Fruit fly (Drosophila melanogaster) whole organism, wandering third instar larva: ENCODE data around the gene LManIII.

ENCODE experiments used
- CG9705 ChIP-seq: fragments of 200-800 bp; sonication (Bioruptor generic); optimal IDR thresholded peaks from 2 replicates; lab custom pipeline; 2018; ENCODE audit warnings: missing biosample characterization, mild to moderate bottlenecking, missing genetic modification characterization
- CrebA ChIP-seq: fragments of 200-800 bp; sonication (Bioruptor generic); optimal IDR thresholded peaks from 2 replicates; lab custom pipeline; 2016; ENCODE audit warnings: missing biosample characterization, mild to moderate bottlenecking, missing genetic modification characterization, borderline replicate concordance
- Dfd ChIP-seq: fragments of >200 bp; optimal IDR thresholded peaks from 2 replicates; lab custom pipeline; 2017; ENCODE audit warnings: missing biosample characterization, missing genetic modification characterization
- Dif ChIP-seq: fragments of 200-275, 200-300 bp; sonication (Bioruptor generic); optimal IDR thresholded peaks from 2 replicates; lab custom pipeline; 2018; ENCODE audit warnings: missing biosample characterization, missing genetic modification characterization; ENCODE audit not compliant: partially characterized antibody
- HLH106 ChIP-seq: fragments of 200-800 bp; optimal IDR thresholded peaks from 3 replicates; lab custom pipeline; 2019; ENCODE audit warnings: missing biosample characterization, mild to moderate bottlenecking, missing genetic modification characterization, moderate library complexity
- Sp1 ChIP-seq: fragments of 200-800 bp; sonication (Bioruptor generic); optimal IDR thresholded peaks from 3 replicates; lab custom pipeline; 2019; ENCODE audit warnings: missing biosample characterization, mild to moderate bottlenecking, missing genetic modification characterization, moderate library complexity
- br ChIP-seq: fragments of 200-800 bp; sonication (Bioruptor generic); optimal IDR thresholded peaks from 2 replicates; lab custom pipeline; 2016; ENCODE audit warnings: missing biosample characterization, missing genetic modification characterization
- brk ChIP-seq: fragments of 200-800 bp; sonication (Bioruptor generic); optimal IDR thresholded peaks from 2 replicates; lab custom pipeline; 2016; ENCODE audit warnings: missing biosample characterization, mild to moderate bottlenecking, missing genetic modification characterization
- dmrt93B ChIP-seq: fragments of 200-800 bp; sonication (Bioruptor generic); optimal IDR thresholded peaks from 2 replicates; lab custom pipeline; 2018; ENCODE audit warnings: missing biosample characterization, mild to moderate bottlenecking, missing genetic modification characterization
- h ChIP-seq: fragments of 200-800 bp; sonication (Bioruptor generic); optimal IDR thresholded peaks from 3 replicates; lab custom pipeline; 2016; ENCODE audit warnings: missing biosample characterization, mild to moderate bottlenecking, missing genetic modification characterization
- psq ChIP-seq: fragments of 200-800 bp; sonication (Bioruptor generic); optimal IDR thresholded peaks from 3 replicates; lab custom pipeline; 2017; ENCODE audit warnings: missing biosample characterization, mild to moderate bottlenecking, missing genetic modification characterization, moderate library complexity
- rgr ChIP-seq: fragments of 200-800 bp; sonication (Bioruptor generic); optimal IDR thresholded peaks from 3 replicates; lab custom pipeline; 2016; ENCODE audit warnings: missing biosample characterization, mild to moderate bottlenecking, missing genetic modification characterization
- sage ChIP-seq: fragments of 200-800 bp; sonication (Bioruptor generic); optimal IDR thresholded peaks from 2 replicates; lab custom pipeline; 2016; ENCODE audit warnings: missing biosample characterization, mild to moderate bottlenecking, missing genetic modification characterization
- usp ChIP-seq: fragments of >200 bp; optimal IDR thresholded peaks from 2 replicates; lab custom pipeline; 2017; ENCODE audit warnings: missing biosample characterization, missing genetic modification characterization

DNA sequence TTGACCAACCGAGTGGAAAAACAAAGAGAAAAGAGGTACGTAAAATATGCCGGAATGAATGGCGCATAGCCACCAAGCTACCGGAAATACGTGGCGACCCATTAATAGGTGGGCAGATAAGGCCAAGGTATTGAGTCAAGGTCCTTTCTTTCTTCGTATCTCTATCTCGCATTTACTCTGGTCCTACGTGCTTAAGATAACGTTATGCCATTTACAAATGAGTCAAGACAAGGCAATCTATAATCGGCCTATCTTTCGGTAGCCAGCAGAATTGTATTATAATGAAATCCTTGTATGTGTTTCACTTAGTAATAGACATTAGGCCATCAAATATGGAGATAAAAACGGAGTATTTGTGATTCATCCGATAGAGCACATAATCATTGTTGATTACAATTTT lies 52.1 kb downstream of the LManIII start:
- TF ChIP-seq Sp1 (GFP tag; lab: Kevin White, UChicago) (no peak), h (no peak), br (GFP tag; lab: Kevin White, UChicago) (no peak), CrebA (no peak), brk (GFP tag; lab: Kevin White, UChicago) (no peak), Dif (GFP tag; lab: Kevin White, UChicago) (no peak), usp (GFP tag; lab: Kevin White, UChicago) (no peak), HLH106 (tag; lab: Kevin White, UChicago) (no peak), psq (GFP tag; lab: Kevin White, UChicago) (no peak), CG9705 (no peak), Dfd (GFP tag; lab: Kevin White, UChicago) (no peak), sage (GFP tag; lab: Kevin White, UChicago) (no peak), rgr (GFP tag; lab: Kevin White, UChicago) (no peak), dmrt93B (GFP tag; lab: Kevin White, UChicago) (no peak)
